Worm (Caenorhabditis elegans): Measurements from ENCODE around the gene T07C4.12.

The T07C4.12 gene

ce11 chrIII:10376041-10376440, 43.6 kb upstream of the T07C4.12 start:
- TF ChIP-seq crh-2 (tag; optimal IDR thresholded peaks at IDR 0.05) = peak; percentile 19
- TF ChIP-seq fos-1 (tag; optimal IDR thresholded peaks at IDR 0.05) = peak; percentile 85
- no peak for TF ChIP-seq lsy-2 (tag; optimal IDR thresholded peaks at IDR 0.05)
- TF ChIP-seq nhr-23 (tag; optimal IDR thresholded peaks at IDR 0.05) = no peak
- TF ChIP-seq skn-1 (tag; optimal IDR thresholded peaks at IDR 0.05) = no peak
- no peak for TF ChIP-seq unc-62 (GFP tag; optimal IDR thresholded peaks at IDR 0.05)

- TF ChIP-seq sem-4 (tag; optimal IDR thresholded peaks at IDR 0.05) (no peak), nhr-25 (tag; optimal IDR thresholded peaks at IDR 0.05) (no peak), nhr-23 (tag; optimal IDR thresholded peaks at IDR 0.05) (no peak), egl-27 (tag; optimal IDR thresholded peaks at IDR 0.05) (no peak), elt-3 (tag; optimal IDR thresholded peaks at IDR 0.05) (no peak), lsy-2 (tag; optimal IDR thresholded peaks at IDR 0.05) (no peak), mbf-1 (tag; optimal IDR thresholded peaks at IDR 0.05) (no peak), lin-39 (tag; optimal IDR thresholded peaks at IDR 0.05) (no peak)
Measured at ce11 chrIII:10373845-10374244, 41.4 kb upstream of the T07C4.12 start.

ce11 chrIII:10367355-10367909, 35.0 kb upstream of the T07C4.12 start:
- peak; percentile 18 for TF ChIP-seq nhr-129 (tag; optimal IDR thresholded peaks at IDR 0.05)
- TF ChIP-seq C34F6.9 (tag; optimal IDR thresholded peaks at IDR 0.05) = peak; percentile 45
- TF ChIP-seq nhr-11 (tag; optimal IDR thresholded peaks at IDR 0.05) = no peak
- peak; percentile 10 for TF ChIP-seq zag-1 (tag; optimal IDR thresholded peaks at IDR 0.05)
- peak; percentile 44 for TF ChIP-seq unc-55 (GFP tag; optimal IDR thresholded peaks at IDR 0.05)
- TF ChIP-seq lsy-2 (tag; optimal IDR thresholded peaks at IDR 0.05) = peak in 1 of 2 experiments; percentile 24
- no peak for TF ChIP-seq sma-3 (GFP tag; optimal IDR thresholded peaks at IDR 0.05)

- TF ChIP-seq gmeb-1 (tag; optimal IDR thresholded peaks at IDR 0.05) (no peak), crh-2 (tag; optimal IDR thresholded peaks at IDR 0.05) (no peak)
Measured at ce11 chrIII:10364656-10365055, 32.2 kb upstream of the T07C4.12 start, which contains the start of gene tbc-8. tbc-8 (plus strand) TSS chrIII:10364956.

ce11 chrIII:10362920-10363319, 30.5 kb upstream of the T07C4.12 start:
- TF ChIP-seq lin-11 (tag; optimal IDR thresholded peaks at IDR 0.05) (no peak), R02D3.7 (tag; optimal IDR thresholded peaks at IDR 0.05) (no peak), lsy-2 (tag; optimal IDR thresholded peaks at IDR 0.05) (peak in 1 of 2 experiments; percentile 47), nhr-21 (tag; optimal IDR thresholded peaks at IDR 0.05) (no peak), snpc-4 (tag; optimal IDR thresholded peaks at IDR 0.05) (no peak), nhr-129 (tag; optimal IDR thresholded peaks at IDR 0.05) (no peak)

ce11 chrIII:10361456-10361855, 29.0 kb upstream of the T07C4.12 start:
- no peak for TF ChIP-seq lin-39 (tag; optimal IDR thresholded peaks at IDR 0.05)

ce11 chrIII:10359916-10360315, 27.5 kb upstream of the T07C4.12 start:
- TF ChIP-seq sma-9 (GFP tag; optimal IDR thresholded peaks at IDR 0.05) (no peak), sma-9 (tag; optimal IDR thresholded peaks at IDR 0.05) (no peak), zag-1 (tag; optimal IDR thresholded peaks at IDR 0.05) (no peak), sem-4 (tag; optimal IDR thresholded peaks at IDR 0.05) (no peak), nhr-12 (tag; optimal IDR thresholded peaks at IDR 0.05) (no peak), sma-3 (GFP tag; optimal IDR thresholded peaks at IDR 0.05) (no peak), ztf-11 (tag; optimal IDR thresholded peaks at IDR 0.05) (no peak), ztf-1 (GFP tag; conservative IDR thresholded peaks at IDR 0.05) (no peak), elt-3 (tag; optimal IDR thresholded peaks at IDR 0.05) (no peak)

ce11 chrIII:10358751-10359150, 26.3 kb upstream of the T07C4.12 start:
- no peak for TF ChIP-seq lin-11 (tag; optimal IDR thresholded peaks at IDR 0.05)
- no peak for TF ChIP-seq alr-1 (tag; optimal IDR thresholded peaks at IDR 0.05)
- peak; percentile 6 for TF ChIP-seq crh-2 (tag; optimal IDR thresholded peaks at IDR 0.05)
- TF ChIP-seq nhr-21 (tag; optimal IDR thresholded peaks at IDR 0.05) = no peak
- no peak for TF ChIP-seq mab-5 (tag; optimal IDR thresholded peaks at IDR 0.05)
- no peak for TF ChIP-seq ceh-82 (tag; optimal IDR thresholded peaks at IDR 0.05)
- TF ChIP-seq nhr-11 (tag; optimal IDR thresholded peaks at IDR 0.05) = no peak
- no peak for TF ChIP-seq peb-1 (tag; optimal IDR thresholded peaks at IDR 0.05)
- TF ChIP-seq Y55F3AM.14 (GFP tag; optimal IDR thresholded peaks at IDR 0.05) = no peak
- no peak for TF ChIP-seq F13H6.1 (tag; optimal IDR thresholded peaks at IDR 0.05)
- no peak for TF ChIP-seq ZK546.5 (tag; optimal IDR thresholded peaks at IDR 0.05)
- no peak for TF ChIP-seq mbf-1 (tag; optimal IDR thresholded peaks at IDR 0.05)
- peak; percentile 31 for TF ChIP-seq C34F6.9 (tag; optimal IDR thresholded peaks at IDR 0.05)
- no peak for TF ChIP-seq nhr-237 (tag; optimal IDR thresholded peaks at IDR 0.05)
- no peak for TF ChIP-seq zag-1 (tag; optimal IDR thresholded peaks at IDR 0.05)
- TF ChIP-seq egl-27 (tag; optimal IDR thresholded peaks at IDR 0.05) = no peak
- TF ChIP-seq gmeb-1 (tag; optimal IDR thresholded peaks at IDR 0.05) = no peak

Measured in whole organism, L2 larva.